Fruit fly (Drosophila melanogaster): ENCODE data around the gene GlcAT-P.
"Not testable (repeated sequence)": the region's sequence is repeated elsewhere in the genome, so short reads cannot be mapped to it uniquely, and the experiment has no call there.

GlcAT-P gene

dm6 chr3L:11132055-11132454, 65.3 kb downstream of the GlcAT-P start, which contains the start of gene CG32074:
CG32074 (minus strand) TSS chr3L:11132322.
- TF ChIP-seq CG17801 (GFP tag; optimal IDR thresholded peaks at IDR 0.05; ENCODE audit: partially characterized antibody), result not testable (repeated sequence)

dm6 chr3L:11130535-11130934, 66.8 kb downstream of the GlcAT-P start, which contains the start of gene nol:
nol (plus strand) TSS chr3L:11130835.
- no peak for TF ChIP-seq CG17801 (GFP tag; optimal IDR thresholded peaks at IDR 0.05; ENCODE audit: partially characterized antibody)

All from ovary, adult (tissue).